Fruit fly (Drosophila melanogaster): ENCODE measurements around the gene HGTX.

Gene HGTX

dm6 chr3L:14543971-14544655, 55.2 kb downstream of the HGTX start (continued):
- TF ChIP-seq nau (GFP tag; optimal IDR thresholded peaks at IDR 0.05) (peak; percentile 46), CG32767 (GFP tag; IDR thresholded peaks at IDR 0.05) (0 out of 2 replicates have a peak, but pooled peaks have one; percentile 23), peb (GFP tag; IDR thresholded peaks at IDR 0.05) (no peak), CG17829 (tag; optimal IDR thresholded peaks at IDR 0.05) (peak; percentile 24), CG2199 (GFP tag; IDR thresholded peaks at IDR 0.05) (peak; percentile 75; the same call in 1 of the 3 replicates), Deaf1 (tag; optimal IDR thresholded peaks at IDR 0.05) (peak; percentile 90), BtbVII (GFP tag; optimal IDR thresholded peaks at IDR 0.05) (peak; percentile 18), bowl (GFP tag; IDR thresholded peaks at IDR 0.05) (0 out of 2 replicates have a peak, but pooled peaks have one; percentile 6), Mes4 (GFP tag; optimal IDR thresholded peaks at IDR 0.05) (peak; percentile 1), CG10543 (GFP tag; optimal IDR thresholded peaks at IDR 0.05) (peak; percentile 52), CoRest (tag; optimal IDR thresholded peaks at IDR 0.05) (peak; percentile 3), CG17612 (GFP tag; IDR thresholded peaks at IDR 0.05) (no peak), CG10462 (GFP tag; optimal IDR thresholded peaks at IDR 0.05) (no peak), so (GFP tag; IDR thresholded peaks at IDR 0.05) (peak; percentile 73; the same call in 1 of the 3 replicates), abd-A (tag; optimal IDR thresholded peaks at IDR 0.05) (peak; percentile 79), HLH4C (GFP tag; IDR thresholded peaks at IDR 0.05; ENCODE audit: partially characterized antibody) (peak; percentile 75), otp (GFP tag; IDR thresholded peaks at IDR 0.05) (peak; percentile 58; the same call in 1 of the 3 replicates), Atf6 (GFP tag; IDR thresholded peaks at IDR 0.05) (0 out of 2 replicates have a peak, but pooled peaks have one; percentile 50), Abd-B (GFP tag; optimal IDR thresholded peaks at IDR 0.05) (no peak), CG13894 (tag; optimal IDR thresholded peaks at IDR 0.05) (peak; percentile 97), chinmo (GFP tag; IDR thresholded peaks at IDR 0.05; ENCODE audit: partially characterized antibody) (peak; percentile 83; the same call in 3 of the 4 replicates), Fer1 (GFP tag; optimal IDR thresholded peaks at IDR 0.05) (peak; percentile 47), fd64A (GFP tag; optimal IDR thresholded peaks at IDR 0.05) (peak; percentile 54), lilli (GFP tag; optimal IDR thresholded peaks at IDR 0.05) (no peak), D19A (tag; optimal IDR thresholded peaks at IDR 0.05) (no peak), CG8089 (GFP tag; optimal IDR thresholded peaks at IDR 0.05) (peak; percentile 13), tin (GFP tag; optimal IDR thresholded peaks at IDR 0.05) (no peak), hbn (GFP tag; IDR thresholded peaks at IDR 0.05; ENCODE audit: partially characterized antibody) (peak; percentile 31; the same call in 1 of the 2 replicates), CG2120 (GFP tag; optimal IDR thresholded peaks at IDR 0.05) (no peak), Bgb (GFP tag; IDR thresholded peaks at IDR 0.05; ENCODE audit: partially characterized antibody) (peak; percentile 69), danr (GFP tag; IDR thresholded peaks at IDR 0.05) (no peak), CG8290 (GFP tag; optimal IDR thresholded peaks at IDR 0.05) (peak; percentile 5), CG8290 (tag; optimal IDR thresholded peaks at IDR 0.05) (peak in 1 of 2 experiments; percentile 84), bbx (GFP tag; IDR thresholded peaks at IDR 0.05; ENCODE audit: partially characterized antibody) (peak; percentile 10; the same call in 1 of the 2 replicates), CG1603 (tag; optimal IDR thresholded peaks at IDR 0.05) (peak; percentile 40), Sox100B (GFP tag; optimal IDR thresholded peaks at IDR 0.05) (peak; percentile 18), ATbp (GFP tag; optimal IDR thresholded peaks at IDR 0.05) (peak; percentile 60), CG3065 (GFP tag; optimal IDR thresholded peaks at IDR 0.05) (no peak), odd (GFP tag; optimal IDR thresholded peaks at IDR 0.05) (peak; percentile 33), pan (optimal IDR thresholded peaks at IDR 0.05) (no peak), pan (GFP tag; optimal IDR thresholded peaks at IDR 0.05 in 1 of 2, IDR thresholded peaks at IDR 0.05 in 1 of 2) (peak in 1 of 2 experiments; percentile 50), sens-2 (GFP tag; IDR thresholded peaks at IDR 0.05) (no peak), Scr (GFP tag; IDR thresholded peaks at IDR 0.05; ENCODE audit: partially characterized antibody) (peak; percentile 23; the same call in 1 of the 2 replicates), sens (GFP tag) (peak; percentile 74), sqz (GFP tag; optimal IDR thresholded peaks at IDR 0.05) (peak; percentile 94), CG31441 (GFP tag; IDR thresholded peaks at IDR 0.05) (peak; percentile 36; the same call in 1 of the 2 replicates), CG12769 (tag; optimal IDR thresholded peaks at IDR 0.05) (peak; percentile 72), CG2678 (tag; optimal IDR thresholded peaks at IDR 0.05) (peak; percentile 38), CG34422 (GFP tag; IDR thresholded peaks at IDR 0.05) (0 out of 3 replicates have a peak, but pooled peaks have one; percentile 31)
